Worm (Caenorhabditis elegans): ENCODE measurements around the gene pha-2.

- TF ChIP-seq pes-1 (GFP tag; IDR thresholded peaks at IDR 0.05) (no peak), ama-1 (optimal IDR thresholded peaks at IDR 0.05) (no peak), aly-1 (tag; optimal IDR thresholded peaks at IDR 0.05) (no peak), B0310.2 (tag; optimal IDR thresholded peaks at IDR 0.05) (no peak), ceh-36 (tag; optimal IDR thresholded peaks at IDR 0.05) (no peak), F13C5.2 (tag; optimal IDR thresholded peaks at IDR 0.05) (no peak), flt-1 (GFP tag; IDR thresholded peaks at IDR 0.05) (no peak)
Observed at ce11 chrX:654804-655203, 18.0 kb upstream of the pha-2 start, which contains the start of gene ifc-2.
